Fruit fly (Drosophila melanogaster) whole organism, pupa: ENCODE measurements around the gene Max.

Source experiments
- CG10348 ChIP-seq: fragments of 200-800 bp; sonication (Bioruptor generic); IDR thresholded peaks from 2 replicates; pipeline ENCODE4 v1.3.6; 2022; ENCODE audit warnings: missing biosample characterization, missing genetic modification characterization
- CG13204 ChIP-seq: fragments of 200-800 bp; sonication (Bioruptor generic); optimal IDR thresholded peaks from 2 replicates; lab custom pipeline; 2018; ENCODE audit warnings: missing biosample characterization, mild to moderate bottlenecking, missing genetic modification characterization, moderate library complexity
- CG14655 ChIP-seq: fragments of 200-800 bp; sonication (Bioruptor generic); optimal IDR thresholded peaks from 3 replicates; lab custom pipeline; 2017; ENCODE audit warnings: mild to moderate bottlenecking, missing biosample characterization, missing genetic modification reagents, missing genetic modification characterization
- CG17806 ChIP-seq: fragments of 200-800 bp; sonication (Bioruptor generic); optimal IDR thresholded peaks from 2 replicates; lab custom pipeline; 2018; ENCODE audit warnings: missing biosample characterization, mild to moderate bottlenecking, missing genetic modification characterization, moderate library complexity
- CG34367 ChIP-seq: fragments of 200-800 bp; sonication (Bioruptor generic); optimal IDR thresholded peaks from 2 replicates; lab custom pipeline; 2018; ENCODE audit warnings: missing biosample characterization, mild to moderate bottlenecking, missing genetic modification characterization
- CG4496 ChIP-seq: fragments of 200-800 bp; sonication (Bioruptor generic); IDR thresholded peaks from 3 replicates; pipeline ENCODE4 v1.3.6; 2022; ENCODE audit warnings: missing biosample characterization, missing genetic modification characterization
- CG8159 ChIP-seq: fragments of 200-800 bp; sonication (Bioruptor generic); optimal IDR thresholded peaks from 3 replicates; lab custom pipeline; 2018; ENCODE audit warnings: missing biosample characterization, mild to moderate bottlenecking, missing genetic modification characterization, moderate library complexity
- D1 ChIP-seq: fragments of 200-800 bp; sonication (Bioruptor generic); optimal IDR thresholded peaks from 2 replicates; lab custom pipeline; 2018; ENCODE audit warnings: missing biosample characterization, mild to moderate bottlenecking, missing genetic modification characterization, moderate library complexity
- Ets98B ChIP-seq: fragments of 200-800 bp; sonication (Bioruptor generic); IDR thresholded peaks from 2 replicates; pipeline ENCODE4 v1.3.6; 2022; ENCODE audit warnings: missing biosample characterization, missing genetic modification characterization
- Pif1A ChIP-seq: fragments of 200-800 bp; sonication (Bioruptor generic); optimal IDR thresholded peaks from 3 replicates; lab custom pipeline; 2016; ENCODE audit warnings: missing biosample characterization, missing genetic modification characterization
- Pif1B ChIP-seq: fragments of 200-800 bp; sonication (Bioruptor generic); optimal IDR thresholded peaks from 3 replicates; lab custom pipeline; 2016; ENCODE audit warnings: missing biosample characterization, missing genetic modification characterization
- Snoo ChIP-seq: fragments of 200-800 bp; sonication (Bioruptor generic); optimal IDR thresholded peaks from 3 replicates; lab custom pipeline; 2017; ENCODE audit warnings: missing biosample characterization, mild to moderate bottlenecking, missing genetic modification characterization, inconsistent platforms
- gl ChIP-seq: fragments of 200-800 bp; sonication (Bioruptor generic); optimal IDR thresholded peaks from 2 replicates; lab custom pipeline; 2018; ENCODE audit warnings: missing biosample characterization, mild to moderate bottlenecking, missing genetic modification characterization
- rn ChIP-seq: fragments of 200-800 bp; sonication (Bioruptor generic); IDR thresholded peaks from 2 replicates; pipeline ENCODE4 v1.3.6; 2022; ENCODE audit warnings: missing biosample characterization, missing genetic modification characterization

DNA sequence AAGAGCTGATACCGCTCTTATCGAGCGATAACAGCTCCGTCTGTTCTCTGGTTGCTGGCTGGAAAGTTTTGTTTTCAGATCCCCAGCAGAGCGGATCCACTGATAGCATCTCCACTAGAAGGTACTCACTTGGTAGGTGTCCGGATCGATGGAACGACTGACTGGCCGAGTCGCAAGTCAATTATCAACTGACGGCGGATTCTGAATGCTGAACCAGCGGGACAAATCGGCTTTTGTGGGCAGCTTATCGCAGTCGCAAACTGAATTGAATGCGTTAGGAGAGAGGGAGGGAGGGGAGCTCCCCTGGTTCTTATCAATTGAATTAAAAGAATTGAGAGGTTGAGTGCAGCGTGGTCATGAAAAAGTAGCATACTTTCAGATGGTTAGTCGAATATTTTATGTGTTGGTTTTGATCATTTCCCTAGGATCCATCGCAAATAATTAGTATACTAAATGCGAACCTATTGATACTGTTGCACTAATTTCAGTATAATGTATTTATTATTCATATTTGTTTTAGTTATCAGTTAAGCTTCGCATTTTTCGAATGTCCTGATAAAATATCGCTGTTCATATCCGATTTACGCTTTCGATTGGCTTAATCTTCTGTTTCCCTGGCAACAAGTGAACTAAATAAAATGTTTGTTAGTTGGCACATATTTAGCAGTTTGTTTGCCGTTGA lies 4.9 kb upstream of the Max start, which contains the start of the genes Aldh7A1 and CG14085:
- TF ChIP-seq Pif1B (no peak), Ets98B (GFP tag; lab: Robert Waterston, UW) (peak; percentile 41; the same call in 1 of the 2 replicates), CG14655 (GFP tag; lab: Kevin White, UChicago) (no peak), D1 (tag; lab: Kevin White, UChicago) (no peak), CG13204 (peak; percentile 64), CG17806 (no peak), CG8159 (tag; lab: Kevin White, UChicago) (no peak), rn (GFP tag; lab: Robert Waterston, UW) (no peak), Snoo (tag; lab: Kevin White, UChicago) (no peak), gl (tag; lab: Kevin White, UChicago) (no peak), CG10348 (GFP tag; lab: Robert Waterston, UW) (no peak), Pif1A (GFP tag; lab: Kevin White, UChicago) (no peak), CG4496 (GFP tag; lab: Robert Waterston, UW) (no peak), CG34367 (no peak)
